Fruit fly (Drosophila melanogaster) whole organism, embryonic: ENCODE results near the gene CHES-1-like.

Experiments used
- Aef1 ChIP-seq: fragments of 200-800 bp; sonication (Bioruptor generic); IDR thresholded peaks from 3 replicates; pipeline ENCODE4 v1.3.6; 2022; ENCODE audit warnings: missing biosample characterization, missing genetic modification characterization
- Atf3 ChIP-seq: fragments of 200-800 bp; sonication (Bioruptor generic); optimal IDR thresholded peaks from 3 replicates; lab custom pipeline; 2016; ENCODE audit warnings: missing biosample characterization, missing genetic modification characterization
- CG11695 ChIP-seq: fragments of 200-800 bp; sonication (Bioruptor generic); IDR thresholded peaks from 3 replicates; pipeline ENCODE4 v1.3.6; 2022; ENCODE audit warnings: missing biosample characterization, missing genetic modification characterization
- CG11723 ChIP-seq: fragments of 200-800 bp; sonication (Bioruptor generic); optimal IDR thresholded peaks from 2 replicates; lab custom pipeline; 2017; ENCODE audit warnings: missing biosample characterization, mild to moderate bottlenecking, missing genetic modification characterization
- CG12219 ChIP-seq: fragments of 200-800 bp; sonication (Bioruptor generic); optimal IDR thresholded peaks from 3 replicates; lab custom pipeline; 2018; ENCODE audit warnings: missing biosample characterization, mild to moderate bottlenecking, missing genetic modification characterization
- CG12659 ChIP-seq: fragments of 200-800 bp; sonication (Bioruptor generic); optimal IDR thresholded peaks from 3 replicates; lab custom pipeline; 2017; ENCODE audit warnings: mild to moderate bottlenecking, missing biosample characterization, missing genetic modification reagents, missing genetic modification characterization
- CG13424 ChIP-seq: fragments of 200-800 bp; sonication (Bioruptor generic); optimal IDR thresholded peaks from 2 replicates; lab custom pipeline; 2019; ENCODE audit warnings: missing biosample characterization, mild to moderate bottlenecking, missing genetic modification characterization, moderate library complexity
- CG14050 ChIP-seq: fragments of 200-800 bp; sonication (Bioruptor generic); IDR thresholded peaks from 3 replicates; pipeline ENCODE4 v1.3.6; 2022; ENCODE audit warnings: missing biosample characterization, missing genetic modification characterization
- CG1602 ChIP-seq: fragments of 200-800 bp; sonication (Bioruptor generic); optimal IDR thresholded peaks from 3 replicates; lab custom pipeline; 2016; ENCODE audit warnings: missing biosample characterization, missing genetic modification characterization
- CG1603 ChIP-seq: fragments of 200-800 bp; sonication (Bioruptor generic); optimal IDR thresholded peaks from 2 replicates; lab custom pipeline; 2019; ENCODE audit warnings: missing biosample characterization, mild to moderate bottlenecking, missing genetic modification characterization, moderate library complexity
- CG18011 ChIP-seq: fragments of 200-800 bp; sonication (Bioruptor generic); optimal IDR thresholded peaks from 2 replicates; lab custom pipeline; 2017; ENCODE audit warnings: missing biosample characterization, missing genetic modification characterization, mild to moderate bottlenecking, moderate library complexity, missing genotype
- CG18262 ChIP-seq: fragments of 200-800 bp; optimal IDR thresholded peaks from 3 replicates; lab custom pipeline; 2019; ENCODE audit warnings: missing biosample characterization, mild to moderate bottlenecking, missing genetic modification characterization, moderate library complexity
- CG2712 ChIP-seq: fragments of 200-800 bp; optimal IDR thresholded peaks from 3 replicates; lab custom pipeline; 2019; ENCODE audit warnings: missing biosample characterization, mild to moderate bottlenecking, missing genetic modification characterization, moderate library complexity
- CG31365 ChIP-seq: fragments of 200-800 bp; sonication (Bioruptor generic); optimal IDR thresholded peaks from 2 replicates; lab custom pipeline; 2018; ENCODE audit warnings: missing biosample characterization, mild to moderate bottlenecking, missing genetic modification characterization
- CG33213 ChIP-seq: fragments of 200-800 bp; sonication (Bioruptor generic); optimal IDR thresholded peaks from 3 replicates; lab custom pipeline; 2016; ENCODE audit warnings: missing biosample characterization, missing genetic modification characterization
- CG3407 ChIP-seq: fragments of 200-800 bp; sonication (Bioruptor generic); optimal IDR thresholded peaks from 2 replicates; lab custom pipeline; 2018; ENCODE audit warnings: missing biosample characterization, mild to moderate bottlenecking, missing genetic modification characterization
- CG3726 ChIP-seq: fragments of 200-800 bp; sonication (Bioruptor generic); IDR thresholded peaks from 3 replicates; pipeline ENCODE4, ENCODE4 v1.3.6; 2022; ENCODE audit warnings: missing biosample characterization, missing genetic modification characterization
- CG4854 ChIP-seq: fragments of 200-800 bp; sonication (Bioruptor generic); optimal IDR thresholded peaks from 2 replicates; lab custom pipeline; 2016; ENCODE audit warnings: missing biosample characterization, missing genetic modification characterization, inconsistent platforms
- CG7786 ChIP-seq: fragments of 200-800 bp; sonication (Bioruptor generic); optimal IDR thresholded peaks from 2 replicates; lab custom pipeline; 2016; ENCODE audit warnings: missing biosample characterization, missing genetic modification characterization
- CG8359 ChIP-seq: fragments of 200-800 bp; sonication (Bioruptor generic); optimal IDR thresholded peaks from 2 replicates; lab custom pipeline; 2017; ENCODE audit warnings: missing biosample characterization, mild to moderate bottlenecking, missing genetic modification characterization, borderline replicate concordance
- CG8765 ChIP-seq: fragments of 200-800 bp; sonication (Bioruptor generic); IDR thresholded peaks from 2 replicates; pipeline ENCODE4 v1.3.6; 2022; ENCODE audit warnings: missing biosample characterization, missing genetic modification characterization
- CG8944 ChIP-seq: fragments of 200-800 bp; sonication (Bioruptor generic); optimal IDR thresholded peaks from 3 replicates; lab custom pipeline; 2016; ENCODE audit warnings: missing biosample characterization, missing genetic modification characterization
- D ChIP-seq, 2 experiments: fragments of 200-800 bp in 1 of 2; fragments of >200 bp in 1 of 2; sonication (Bioruptor generic) in 1 of 2; optimal IDR thresholded peaks; 2 replicates in 1 of 2; 3 replicates in 1 of 2; lab custom pipeline; 2017; ENCODE audit warnings: mild to moderate bottlenecking in 1 of 2, missing biosample characterization in 1 of 2, missing genetic modification characterization in 1 of 2, missing genetic modification reagents in 1 of 2
- D19B ChIP-seq: fragments of 200-800 bp; sonication (Bioruptor generic); optimal IDR thresholded peaks from 2 replicates; lab custom pipeline; 2017; ENCODE audit warnings: missing biosample characterization, mild to moderate bottlenecking, missing genetic modification characterization
- Ets97D ChIP-seq: fragments of 200-800 bp; sonication (Bioruptor generic); optimal IDR thresholded peaks from 3 replicates; lab custom pipeline; 2016; ENCODE audit warnings: missing biosample characterization, missing genetic modification characterization
- HmgZ ChIP-seq: fragments of 200-800 bp; sonication (Bioruptor generic); optimal IDR thresholded peaks from 2 replicates; lab custom pipeline; 2018; ENCODE audit warnings: missing biosample characterization, mild to moderate bottlenecking, missing genetic modification characterization
- Hr51 ChIP-seq, 2 experiments: fragments of 200-800 bp; sonication (Bioruptor generic); optimal IDR thresholded peaks; 2 replicates in 1 of 2; 3 replicates in 1 of 2; lab custom pipeline; 2016 to 2018; ENCODE audit warnings: missing biosample characterization in 2 of 2, missing genetic modification characterization in 2 of 2, mild to moderate bottlenecking in 1 of 2, moderate library complexity in 1 of 2
- Jarid2 ChIP-seq: fragments of 200-800 bp; sonication (Bioruptor generic); optimal IDR thresholded peaks from 3 replicates; lab custom pipeline; 2017; ENCODE audit warnings: mild to moderate bottlenecking, missing biosample characterization, missing genetic modification reagents, missing genetic modification characterization
- Lim3 ChIP-seq: fragments of 200-800 bp; sonication (Bioruptor generic); IDR thresholded peaks from 2 replicates; pipeline ENCODE4 v1.3.6; 2022; ENCODE audit warnings: missing biosample characterization, missing genetic modification characterization
- Mes4 ChIP-seq: fragments of 200-800 bp; sonication (Bioruptor generic); optimal IDR thresholded peaks from 2 replicates; lab custom pipeline; 2016; ENCODE audit warnings: missing biosample characterization, missing genetic modification characterization
- Oaz ChIP-seq: fragments of 200-800 bp; sonication (Bioruptor generic); IDR thresholded peaks from 2 replicates; pipeline ENCODE4 v1.3.6; 2022; ENCODE audit warnings: missing biosample characterization, missing genetic modification characterization
- Pdp1 ChIP-seq, 2 experiments: fragments of 200-800 bp; sonication (Bioruptor generic); optimal IDR thresholded peaks; 3 replicates each; lab custom pipeline; 2016; ENCODE audit warnings: missing biosample characterization in 2 of 2, missing genetic modification characterization in 2 of 2, mild to moderate bottlenecking in 1 of 2, moderate library complexity in 1 of 2
- Six4 ChIP-seq: fragments of 200-800 bp; sonication (Bioruptor generic); optimal IDR thresholded peaks from 2 replicates; lab custom pipeline; 2016; ENCODE audit warnings: missing biosample characterization, missing genetic modification characterization
- Vsx1 ChIP-seq: fragments of 200-800 bp; sonication (Bioruptor generic); optimal IDR thresholded peaks from 2 replicates; lab custom pipeline; 2017; ENCODE audit warnings: missing biosample characterization, mild to moderate bottlenecking, missing genetic modification characterization, missing genetic modification reagents
- YL-1 ChIP-seq: fragments of 200-800 bp; sonication (Bioruptor generic); optimal IDR thresholded peaks from 3 replicates; lab custom pipeline; 2017; ENCODE audit warnings: missing biosample characterization, mild to moderate bottlenecking, missing genetic modification characterization
- bab2 ChIP-seq: fragments of 200-800 bp; sonication (Bioruptor generic); optimal IDR thresholded peaks from 2 replicates; lab custom pipeline; 2016; ENCODE audit warnings: missing biosample characterization, missing genetic modification characterization
- gcm ChIP-seq: fragments of 200-800 bp; sonication (Bioruptor generic); optimal IDR thresholded peaks from 2 replicates; lab custom pipeline; 2019; ENCODE audit warnings: missing biosample characterization, mild to moderate bottlenecking, missing genetic modification characterization, moderate library complexity
- gsb-n ChIP-seq: fragments of 200-800 bp; sonication (Bioruptor generic); optimal IDR thresholded peaks from 3 replicates; lab custom pipeline; 2018; ENCODE audit warnings: missing biosample characterization, mild to moderate bottlenecking, missing genetic modification characterization
- hbn ChIP-seq: fragments of 200-800 bp; sonication (Bioruptor generic); IDR thresholded peaks from 2 replicates; pipeline ENCODE4 v1.3.6; 2022; ENCODE audit warnings: missing biosample characterization, missing genetic modification characterization; ENCODE audit not compliant: partially characterized antibody
- kah ChIP-seq: fragments of 200-800 bp; sonication (Bioruptor generic); optimal IDR thresholded peaks from 2 replicates; lab custom pipeline; 2018; ENCODE audit warnings: missing biosample characterization, mild to moderate bottlenecking, missing genetic modification characterization
- ken ChIP-seq: fragments of 200-800 bp; sonication (Bioruptor generic); IDR thresholded peaks from 3 replicates; pipeline ENCODE4 v1.3.6; 2022; ENCODE audit warnings: missing biosample characterization, missing genetic modification characterization
- luna ChIP-seq: fragments of 200-800 bp; sonication (Bioruptor generic); optimal IDR thresholded peaks from 2 replicates; lab custom pipeline; 2016; ENCODE audit warnings: missing biosample characterization, missing genetic modification characterization
- pan ChIP-seq, 4 experiments: fragments of >200 bp in 3 of 4; fragments of 200-800 bp in 1 of 4; sonication (Bioruptor generic) in 1 of 4; optimal IDR thresholded peaks in 3 of 4; IDR thresholded peaks in 1 of 4; 2 replicates each; pipeline versions ENCODE4 v1.3.6 to Lab custom; 2017 to 2022; ENCODE audit warnings: missing biosample characterization in 2 of 4, missing genetic modification characterization in 2 of 4, mixed read lengths in 1 of 4
- pros ChIP-seq: fragments of 200-800 bp; sonication (Bioruptor generic); optimal IDR thresholded peaks from 3 replicates; lab custom pipeline; 2019; ENCODE audit warnings: missing biosample characterization, mild to moderate bottlenecking, missing genetic modification characterization, moderate library complexity
- sens ChIP-seq: fragments of 200-800 bp; sonication (Bioruptor generic); peaks from one replicate; lab custom pipeline; 2016; ENCODE audit warnings: missing biosample characterization, missing genetic modification characterization
- sob ChIP-seq: fragments of 200-800 bp; sonication (Bioruptor generic); IDR thresholded peaks from 2 replicates; pipeline ENCODE4 v1.3.6; 2022; ENCODE audit warnings: missing biosample characterization, missing genetic modification characterization
- sr ChIP-seq: fragments of 200-800 bp; sonication (Bioruptor generic); IDR thresholded peaks from 3 replicates; pipeline ENCODE4 v1.3.6; 2022; ENCODE audit warnings: missing biosample characterization, missing genetic modification characterization
- tap ChIP-seq: fragments of 200-800 bp; optimal IDR thresholded peaks from 3 replicates; lab custom pipeline; 2019; ENCODE audit warnings: missing biosample characterization, mild to moderate bottlenecking, missing genetic modification characterization, moderate library complexity
- wdn ChIP-seq: fragments of 200-800 bp; sonication (Bioruptor generic); IDR thresholded peaks from 2 replicates; pipeline ENCODE4 v1.3.6; 2022; ENCODE audit warnings: missing biosample characterization, missing genetic modification characterization

The CHES-1-like gene

DNA sequence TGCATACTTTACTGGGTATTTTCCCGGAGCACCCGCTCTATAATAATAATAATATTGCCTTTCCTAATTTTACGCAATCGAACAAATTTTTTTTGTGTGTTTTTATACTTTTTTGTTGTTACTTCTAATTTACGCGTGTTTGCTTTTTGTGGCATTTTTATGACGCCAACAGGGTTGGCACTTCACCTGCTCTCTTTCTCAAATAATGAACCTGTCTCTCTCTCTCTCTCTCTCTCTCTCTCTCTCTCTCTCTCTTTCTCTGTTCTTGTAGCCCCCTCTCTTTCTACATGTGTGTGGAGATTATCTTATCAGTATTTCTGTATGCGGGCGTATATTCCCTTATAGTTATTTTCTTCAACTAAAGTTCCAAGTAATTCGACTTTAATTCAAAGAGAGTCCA is 18.5 kb downstream of the CHES-1-like start (continued):
- TF ChIP-seq Mes4 (GFP tag; lab: Kevin White, UChicago) (peak; percentile 46), CG3407 (GFP tag; lab: Kevin White, UChicago) (peak; percentile 69), Six4 (peak; percentile 22), Ets97D (GFP tag; lab: Kevin White, UChicago) (no peak), gsb-n (tag; lab: Kevin White, UChicago) (peak; percentile 0), pan (optimal IDR thresholded peaks at IDR 0.05; lab: Kevin White, UChicago) (no peak), pan (GFP tag; optimal IDR thresholded peaks at IDR 0.05 in 1 of 2, IDR thresholded peaks at IDR 0.05 in 1 of 2) (peak in 1 of 2 experiments; percentile 5), hbn (no peak), CG8765 (no peak), CG31365 (tag; lab: Kevin White, UChicago) (peak; percentile 50), CG3726 (peak; percentile 39; the same call in 1 of the 3 replicates), CG12219 (GFP tag; lab: Kevin White, UChicago) (peak; percentile 54), sob (peak; percentile 60; the same call in 1 of the 2 replicates), kah (GFP tag; lab: Kevin White, UChicago) (peak; percentile 61), Aef1 (GFP tag; lab: Robert Waterston, UW) (no peak; the same call in 2 of the 3 replicates), CG18262 (tag; lab: Kevin White, UChicago) (peak; percentile 17), CG2712 (tag; lab: Kevin White, UChicago) (peak; percentile 34), Oaz (GFP tag; lab: Robert Waterston, UW) (no peak), Pdp1 (GFP tag; optimal IDR thresholded peaks at IDR 0.05; lab: Kevin White, UChicago) (peak in 1 of 2 experiments; percentile 81), CG13424 (tag; lab: Kevin White, UChicago) (peak; percentile 28), D (optimal IDR thresholded peaks at IDR 0.05; lab: Kevin White, UChicago) (no peak), D (GFP tag; optimal IDR thresholded peaks at IDR 0.05; lab: Kevin White, UChicago) (peak; percentile 39), CG11695 (GFP tag; lab: Robert Waterston, UW) (0 out of 3 replicates have a peak, but pooled peaks have one; percentile 32), Atf3 (GFP tag; lab: Kevin White, UChicago) (peak; percentile 28), CG1603 (tag; lab: Kevin White, UChicago) (no peak), sens (GFP tag; lab: Kevin White, UChicago) (peak; percentile 45), CG1602 (no peak), pros (GFP tag; lab: Kevin White, UChicago) (peak; percentile 9), tap (tag; lab: Kevin White, UChicago) (peak; percentile 55), D19B (GFP tag; lab: Kevin White, UChicago) (peak; percentile 22), Jarid2 (GFP tag; lab: Kevin White, UChicago) (peak; percentile 44), CG14050 (GFP tag; lab: Robert Waterston, UW) (peak; percentile 37; the same call in 1 of the 3 replicates), Hr51 (GFP tag; optimal IDR thresholded peaks at IDR 0.05; lab: Kevin White, UChicago) (no peak), Vsx1 (GFP tag; lab: Kevin White, UChicago) (peak; percentile 62), CG7786 (GFP tag; lab: Kevin White, UChicago) (peak; percentile 21), YL-1 (GFP tag; lab: Kevin White, UChicago) (peak; percentile 46), sr (GFP tag; lab: Robert Waterston, UW) (no peak), HmgZ (tag; lab: Kevin White, UChicago) (peak; percentile 31), luna (peak; percentile 21), CG12659 (peak; percentile 60), ken (no peak), bab2 (GFP tag; lab: Kevin White, UChicago) (peak; percentile 47), CG8944 (GFP tag; lab: Kevin White, UChicago) (no peak), wdn (GFP tag; lab: Robert Waterston, UW) (peak; percentile 35; the same call in 1 of the 2 replicates), CG8359 (GFP tag; lab: Kevin White, UChicago) (peak; percentile 42), Lim3 (GFP tag; lab: Robert Waterston, UW) (no peak), CG4854 (GFP tag; lab: Kevin White, UChicago) (peak; percentile 33), gcm (GFP tag; lab: Kevin White, UChicago) (peak; percentile 74), CG11723 (GFP tag; lab: Kevin White, UChicago) (peak; percentile 30), CG33213 (GFP tag; lab: Kevin White, UChicago) (peak; percentile 18), CG18011 (GFP tag; lab: Kevin White, UChicago) (peak; percentile 2)
